Fruit fly (Drosophila melanogaster) whole organism, embryonic: ENCODE results near the gene CG13840.

Source experiments
- B-H2 ChIP-seq: fragments of 200-800 bp; sonication (Bioruptor generic); optimal IDR thresholded peaks from 2 replicates; lab custom pipeline; 2018; ENCODE audit warnings: missing biosample characterization, mild to moderate bottlenecking, missing genetic modification characterization
- Blimp-1 ChIP-seq: fragments of 200-800 bp; sonication (Bioruptor generic); optimal IDR thresholded peaks from 3 replicates; lab custom pipeline; 2018; ENCODE audit warnings: missing biosample characterization, missing genetic modification characterization, mild to moderate bottlenecking, moderate library complexity, missing genetic modification reagents
- CG10543 ChIP-seq: fragments of 200-800 bp; sonication (Bioruptor generic); optimal IDR thresholded peaks from 3 replicates; lab custom pipeline; 2017; ENCODE audit warnings: missing biosample characterization, mild to moderate bottlenecking, missing genetic modification characterization, moderate library complexity
- CG11247 ChIP-seq: fragments of 200-800 bp; sonication (Bioruptor generic); IDR thresholded peaks from 2 replicates; pipeline ENCODE4 v1.3.6; 2022; ENCODE audit warnings: missing biosample characterization, missing genetic modification characterization
- CG12659 ChIP-seq: fragments of 200-800 bp; sonication (Bioruptor generic); optimal IDR thresholded peaks from 3 replicates; lab custom pipeline; 2017; ENCODE audit warnings: mild to moderate bottlenecking, missing biosample characterization, missing genetic modification reagents, missing genetic modification characterization
- CG14710 ChIP-seq: fragments of 200-800 bp; sonication (Bioruptor generic); optimal IDR thresholded peaks from 3 replicates; lab custom pipeline; 2019; ENCODE audit warnings: missing biosample characterization, mild to moderate bottlenecking, missing genetic modification characterization, moderate library complexity
- CG16863 ChIP-seq: fragments of 200-800 bp; sonication (Bioruptor generic); optimal IDR thresholded peaks from 3 replicates; lab custom pipeline; 2016; ENCODE audit warnings: missing biosample characterization, missing genetic modification characterization
- CG2199 ChIP-seq: fragments of 200-800 bp; sonication (Bioruptor generic); IDR thresholded peaks from 3 replicates; pipeline ENCODE4 v1.3.6; 2022; ENCODE audit warnings: missing biosample characterization, missing genetic modification characterization
- CG33213 ChIP-seq: fragments of 200-800 bp; sonication (Bioruptor generic); optimal IDR thresholded peaks from 3 replicates; lab custom pipeline; 2016; ENCODE audit warnings: missing biosample characterization, missing genetic modification characterization
- CG34422 ChIP-seq: fragments of 200-800 bp; sonication (Bioruptor generic); IDR thresholded peaks from 3 replicates; pipeline ENCODE4 v1.3.6; 2022; ENCODE audit warnings: missing biosample characterization, missing genetic modification characterization
- CG4360 ChIP-seq: fragments of 200-800 bp; sonication (Bioruptor generic); IDR thresholded peaks from 2 replicates; pipeline ENCODE4 v1.3.6; 2022; ENCODE audit warnings: missing biosample characterization, missing genetic modification characterization
- CG6765 ChIP-seq: fragments of 200-800 bp; sonication (Bioruptor generic); optimal IDR thresholded peaks from 3 replicates; lab custom pipeline; 2017; ENCODE audit warnings: missing biosample characterization, mild to moderate bottlenecking, missing genetic modification characterization
- CG7963 ChIP-seq: fragments of 200-800 bp; sonication (Bioruptor generic); IDR thresholded peaks from 3 replicates; pipeline ENCODE4 v1.3.6; 2022; ENCODE audit warnings: missing biosample characterization, missing genetic modification characterization; ENCODE audit not compliant: partially characterized antibody
- CG8924 ChIP-seq: fragments of 200-800 bp; optimal IDR thresholded peaks from 3 replicates; lab custom pipeline; 2019; ENCODE audit warnings: missing biosample characterization, mild to moderate bottlenecking, missing genetic modification characterization, moderate library complexity
- CG9437 ChIP-seq: fragments of 200-800 bp; sonication (Bioruptor generic); optimal IDR thresholded peaks from 2 replicates; lab custom pipeline; 2018; ENCODE audit warnings: missing biosample characterization, mild to moderate bottlenecking, missing genetic modification characterization
- Deaf1 ChIP-seq: fragments of 200-800 bp; optimal IDR thresholded peaks from 3 replicates; lab custom pipeline; 2019; ENCODE audit warnings: missing biosample characterization, mild to moderate bottlenecking, missing genetic modification characterization, moderate library complexity
- Doc3 ChIP-seq: fragments of 200-800 bp; sonication (Bioruptor generic); IDR thresholded peaks from 3 replicates; pipeline ENCODE4 v1.3.6; 2022; ENCODE audit warnings: missing biosample characterization, missing genetic modification characterization; ENCODE audit not compliant: partially characterized antibody
- E2f1 ChIP-seq: fragments of 200-800 bp; sonication (Bioruptor generic); IDR thresholded peaks from 2 replicates; pipeline ENCODE4 v1.3.6; 2022; ENCODE audit warnings: missing biosample characterization, missing genetic modification characterization
- Hr51 ChIP-seq, 2 experiments: fragments of 200-800 bp; sonication (Bioruptor generic); optimal IDR thresholded peaks; 2 replicates in 1 of 2; 3 replicates in 1 of 2; lab custom pipeline; 2016 to 2018; ENCODE audit warnings: missing biosample characterization in 2 of 2, missing genetic modification characterization in 2 of 2, mild to moderate bottlenecking in 1 of 2, moderate library complexity in 1 of 2
- Jarid2 ChIP-seq: fragments of 200-800 bp; sonication (Bioruptor generic); optimal IDR thresholded peaks from 3 replicates; lab custom pipeline; 2017; ENCODE audit warnings: mild to moderate bottlenecking, missing biosample characterization, missing genetic modification reagents, missing genetic modification characterization
- Nf-YB ChIP-seq: fragments of 200-800 bp; sonication (Bioruptor generic); optimal IDR thresholded peaks from 3 replicates; lab custom pipeline; 2019; ENCODE audit warnings: missing biosample characterization, mild to moderate bottlenecking, missing genetic modification characterization, moderate library complexity
- Oaz ChIP-seq: fragments of 200-800 bp; sonication (Bioruptor generic); IDR thresholded peaks from 2 replicates; pipeline ENCODE4 v1.3.6; 2022; ENCODE audit warnings: missing biosample characterization, missing genetic modification characterization
- Pdp1 ChIP-seq, 2 experiments: fragments of 200-800 bp; sonication (Bioruptor generic); optimal IDR thresholded peaks; 3 replicates each; lab custom pipeline; 2016; ENCODE audit warnings: missing biosample characterization in 2 of 2, missing genetic modification characterization in 2 of 2, mild to moderate bottlenecking in 1 of 2, moderate library complexity in 1 of 2
- Trl ChIP-seq, 3 experiments: fragments of >200 bp in 2 of 3; fragments of 200-800 bp in 1 of 3; sonication (Bioruptor generic) in 1 of 3; optimal IDR thresholded peaks; 2 replicates in 1 of 3; 3 replicates in 2 of 3; lab custom pipeline; 2016 to 2017; ENCODE audit warnings: missing biosample characterization in 1 of 3, missing genetic modification characterization in 1 of 3
- bbx ChIP-seq: fragments of 200-800 bp; sonication (Bioruptor generic); IDR thresholded peaks from 2 replicates; pipeline ENCODE4 v1.3.6; 2022; ENCODE audit warnings: missing biosample characterization, missing genetic modification characterization; ENCODE audit not compliant: partially characterized antibody
- dysf ChIP-seq: fragments of 200-800 bp; sonication (Bioruptor generic); IDR thresholded peaks from 3 replicates; pipeline ENCODE4 v1.3.6; 2022; ENCODE audit warnings: missing biosample characterization, missing genetic modification characterization
- gce ChIP-seq: fragments of 200-800 bp; sonication (Bioruptor generic); IDR thresholded peaks from 3 replicates; pipeline ENCODE4 v1.3.6; 2022; ENCODE audit warnings: missing biosample characterization, missing genetic modification characterization
- gem ChIP-seq: fragments of 200-800 bp; sonication (Bioruptor generic); optimal IDR thresholded peaks from 2 replicates; lab custom pipeline; 2019; ENCODE audit warnings: missing biosample characterization, mild to moderate bottlenecking, missing genetic modification characterization, moderate library complexity
- kah ChIP-seq: fragments of 200-800 bp; sonication (Bioruptor generic); optimal IDR thresholded peaks from 2 replicates; lab custom pipeline; 2018; ENCODE audit warnings: missing biosample characterization, mild to moderate bottlenecking, missing genetic modification characterization
- ken ChIP-seq: fragments of 200-800 bp; sonication (Bioruptor generic); IDR thresholded peaks from 3 replicates; pipeline ENCODE4 v1.3.6; 2022; ENCODE audit warnings: missing biosample characterization, missing genetic modification characterization
- lbe ChIP-seq: fragments of 200-800 bp; sonication (Bioruptor generic); optimal IDR thresholded peaks from 2 replicates; lab custom pipeline; 2016; ENCODE audit warnings: missing biosample characterization, mild to moderate bottlenecking, missing genetic modification characterization
- lov ChIP-seq, 2 experiments: fragments of 200-800 bp in 1 of 2; fragments of >200 bp in 1 of 2; sonication (Bioruptor generic) in 1 of 2; IDR thresholded peaks in 1 of 2; optimal IDR thresholded peaks in 1 of 2; 2 replicates in 1 of 2; 3 replicates in 1 of 2; pipeline versions ENCODE4 v1.3.6 to Lab custom; 2017 to 2022; ENCODE audit warnings: missing biosample characterization in 1 of 2, missing genetic modification characterization in 1 of 2
- maf-S ChIP-seq: fragments of 200-800 bp; sonication (Bioruptor generic); optimal IDR thresholded peaks from 2 replicates; lab custom pipeline; 2016; ENCODE audit warnings: missing biosample characterization, missing genetic modification characterization
- odd ChIP-seq: fragments of 200-800 bp; sonication (Bioruptor generic); optimal IDR thresholded peaks from 2 replicates; lab custom pipeline; 2017; ENCODE audit warnings: missing biosample characterization, mild to moderate bottlenecking, missing genetic modification characterization
- peb ChIP-seq: fragments of 200-800 bp; sonication (Bioruptor generic); IDR thresholded peaks from 2 replicates; pipeline ENCODE4 v1.3.6; 2022; ENCODE audit warnings: missing biosample characterization, missing genetic modification characterization
- pita ChIP-seq: fragments of 200-800 bp; sonication (Bioruptor generic); optimal IDR thresholded peaks from 2 replicates; lab custom pipeline; 2017; ENCODE audit warnings: missing biosample characterization, mild to moderate bottlenecking, missing genetic modification characterization
- pros ChIP-seq: fragments of 200-800 bp; sonication (Bioruptor generic); optimal IDR thresholded peaks from 3 replicates; lab custom pipeline; 2019; ENCODE audit warnings: missing biosample characterization, mild to moderate bottlenecking, missing genetic modification characterization, moderate library complexity
- sc ChIP-seq, 3 experiments: fragments of >200 bp in 2 of 3; fragments of 200-800 bp in 1 of 3; sonication (Bioruptor generic) in 1 of 3; optimal IDR thresholded peaks; 2 replicates in 2 of 3; 3 replicates in 1 of 3; lab custom pipeline; 2017; ENCODE audit warnings: mild to moderate bottlenecking in 1 of 3, missing biosample characterization in 1 of 3, missing genetic modification characterization in 1 of 3, missing genetic modification reagents in 1 of 3
- sens-2 ChIP-seq: fragments of 200-800 bp; sonication (Bioruptor generic); IDR thresholded peaks from 2 replicates; pipeline ENCODE4 v1.3.6; 2022; ENCODE audit warnings: missing biosample characterization, missing genetic modification characterization
- slbo ChIP-seq: fragments of 200-800 bp; sonication (Bioruptor generic); IDR thresholded peaks from 2 replicates; pipeline ENCODE4 v1.3.6; 2022; ENCODE audit warnings: missing biosample characterization, missing genetic modification characterization
- sob ChIP-seq: fragments of 200-800 bp; sonication (Bioruptor generic); IDR thresholded peaks from 2 replicates; pipeline ENCODE4 v1.3.6; 2022; ENCODE audit warnings: missing biosample characterization, missing genetic modification characterization
- sqz ChIP-seq: fragments of 200-800 bp; sonication (Bioruptor generic); optimal IDR thresholded peaks from 3 replicates; lab custom pipeline; 2018; ENCODE audit warnings: missing biosample characterization, mild to moderate bottlenecking, missing genetic modification characterization
- tin ChIP-seq: fragments of 200-800 bp; sonication (Bioruptor generic); optimal IDR thresholded peaks from 3 replicates; lab custom pipeline; 2016; ENCODE audit warnings: missing biosample characterization, missing genetic modification characterization
- tup ChIP-seq: fragments of 200-800 bp; sonication (Bioruptor generic); optimal IDR thresholded peaks from 2 replicates; lab custom pipeline; 2016; ENCODE audit warnings: missing biosample characterization, mild to moderate bottlenecking, missing genetic modification characterization, moderate library complexity
- twi ChIP-seq: fragments of 200-800 bp; optimal IDR thresholded peaks from 2 replicates; lab custom pipeline; 2019; ENCODE audit warnings: missing biosample characterization, mild to moderate bottlenecking, missing genetic modification characterization, moderate library complexity
- tx ChIP-seq: fragments of 200-800 bp; sonication (Bioruptor generic); optimal IDR thresholded peaks from 2 replicates; lab custom pipeline; 2016; ENCODE audit warnings: missing biosample characterization, missing genetic modification characterization
- yki ChIP-seq: fragments of >200 bp; optimal IDR thresholded peaks from 3 replicates; lab custom pipeline; 2018
- zen ChIP-seq: fragments of 200-800 bp; sonication (Bioruptor generic); optimal IDR thresholded peaks from 3 replicates; lab custom pipeline; 2018; ENCODE audit warnings: missing biosample characterization, mild to moderate bottlenecking, missing genetic modification characterization, moderate library complexity

CG13840 gene

DNA sequence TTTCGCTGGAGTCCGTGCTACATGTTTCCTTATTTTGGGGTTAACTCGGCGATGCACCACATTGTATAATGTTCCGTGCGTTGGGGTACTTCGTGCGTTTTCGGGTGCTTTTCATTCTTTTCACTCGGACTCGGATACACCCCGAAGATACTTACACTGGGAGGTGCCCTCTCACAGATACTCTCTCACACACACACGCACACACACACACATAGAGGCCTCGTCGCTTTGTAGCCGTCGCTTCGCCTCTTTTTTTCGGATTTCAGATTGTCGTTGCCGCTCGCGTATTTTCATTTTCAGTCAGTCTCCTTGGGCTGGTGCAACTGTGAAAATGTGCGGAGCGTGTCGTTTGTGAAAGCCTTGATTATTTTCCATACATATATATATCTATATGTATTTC lies 34.6 kb downstream of the CG13840 start (continued):
- no peak for TF ChIP-seq sc (optimal IDR thresholded peaks at IDR 0.05; lab: Kevin White, UChicago)
- no peak for TF ChIP-seq sc (GFP tag; optimal IDR thresholded peaks at IDR 0.05; lab: Kevin White, UChicago)
- TF ChIP-seq CG4360 (GFP tag; lab: Robert Waterston, UW) = no peak
- no peak for TF ChIP-seq lov (optimal IDR thresholded peaks at IDR 0.05; lab: Kevin White, UChicago)
- TF ChIP-seq lov (GFP tag; IDR thresholded peaks at IDR 0.05; lab: Robert Waterston, UW) = peak; percentile 54; the same call in 1 of the 3 replicates
- peak; percentile 97 for TF ChIP-seq Deaf1
- TF ChIP-seq ken (GFP tag; lab: Robert Waterston, UW) = 0 out of 3 replicates have a peak, but pooled peaks have one; percentile 46
- TF ChIP-seq Oaz (GFP tag; lab: Robert Waterston, UW) = no peak
- peak; percentile 41 for TF ChIP-seq CG6765 (GFP tag; lab: Kevin White, UChicago)
- peak; percentile 45 for TF ChIP-seq CG10543 (GFP tag; lab: Kevin White, UChicago)
- peak in 1 of 2 experiments; percentile 93 for TF ChIP-seq Pdp1 (GFP tag; optimal IDR thresholded peaks at IDR 0.05; lab: Kevin White, UChicago)
- peak; percentile 8 for TF ChIP-seq zen
- no peak for TF ChIP-seq tx (GFP tag; lab: Kevin White, UChicago)
- peak; percentile 14 for TF ChIP-seq odd
- no peak for TF ChIP-seq bbx (GFP tag; lab: Robert Waterston, UW)
- TF ChIP-seq lbe (GFP tag; lab: Kevin White, UChicago) = peak; percentile 62
- no peak for TF ChIP-seq CG16863 (GFP tag; lab: Kevin White, UChicago)
- no peak for TF ChIP-seq Nf-YB (GFP tag; lab: Kevin White, UChicago)
- no peak for TF ChIP-seq yki (lab: Kevin White, UChicago)
- TF ChIP-seq sob (GFP tag; lab: Robert Waterston, UW) = peak; percentile 67; the same call in 1 of the 2 replicates
- TF ChIP-seq tup (GFP tag; lab: Kevin White, UChicago) = no peak
- no peak for TF ChIP-seq CG7963 (GFP tag; lab: Robert Waterston, UW)
- TF ChIP-seq Blimp-1 (GFP tag; lab: Kevin White, UChicago) = peak; percentile 29
- no peak for TF ChIP-seq Hr51 (GFP tag; optimal IDR thresholded peaks at IDR 0.05; lab: Kevin White, UChicago)
- no peak for TF ChIP-seq Doc3 (GFP tag; lab: Robert Waterston, UW)
- TF ChIP-seq E2f1 = no peak
- TF ChIP-seq CG9437 (GFP tag; lab: Kevin White, UChicago) = no peak
- TF ChIP-seq B-H2 (GFP tag; lab: Kevin White, UChicago) = peak; percentile 39
- TF ChIP-seq CG12659 (GFP tag; lab: Kevin White, UChicago) = peak; percentile 5
- peak; percentile 9 for TF ChIP-seq CG8924
- no peak for TF ChIP-seq sens-2 (GFP tag; lab: Robert Waterston, UW)
- TF ChIP-seq pita (GFP tag; lab: Kevin White, UChicago) = no peak
- TF ChIP-seq maf-S (GFP tag; lab: Kevin White, UChicago) = no peak
- 0 out of 2 replicates have a peak, but pooled peaks have one; percentile 11 for TF ChIP-seq CG11247 (GFP tag; lab: Robert Waterston, UW)
- no peak for TF ChIP-seq CG14710 (tag; lab: Kevin White, UChicago)
- no peak for TF ChIP-seq peb (GFP tag; lab: Robert Waterston, UW)
- TF ChIP-seq Jarid2 = peak; percentile 56
- TF ChIP-seq CG34422 (GFP tag; lab: Robert Waterston, UW) = peak; percentile 42; the same call in 1 of the 3 replicates
- no peak for TF ChIP-seq slbo (GFP tag; lab: Robert Waterston, UW)
- peak; percentile 17 for TF ChIP-seq kah
- TF ChIP-seq twi = peak; percentile 14
- no peak for TF ChIP-seq CG33213 (GFP tag; lab: Kevin White, UChicago)
- 0 out of 3 replicates have a peak, but pooled peaks have one; percentile 29 for TF ChIP-seq CG2199 (GFP tag; lab: Robert Waterston, UW)
- 0 out of 3 replicates have a peak, but pooled peaks have one; percentile 19 for TF ChIP-seq dysf (GFP tag; lab: Robert Waterston, UW)
- TF ChIP-seq pros (GFP tag; lab: Kevin White, UChicago) = peak; percentile 2
- TF ChIP-seq tin = peak; percentile 4
- TF ChIP-seq gem (tag; lab: Kevin White, UChicago) = no peak
- TF ChIP-seq Trl (optimal IDR thresholded peaks at IDR 0.05; lab: Kevin White, UChicago) = peak; percentile 52 to 71
- no peak for TF ChIP-seq Trl (GFP tag; optimal IDR thresholded peaks at IDR 0.05; lab: Kevin White, UChicago)
- peak; percentile 18 for TF ChIP-seq sqz (GFP tag; lab: Kevin White, UChicago)
- TF ChIP-seq gce (GFP tag; lab: Robert Waterston, UW) = 0 out of 3 replicates have a peak, but pooled peaks have one; percentile 22
